Fruit fly (Drosophila melanogaster): ENCODE data around the gene CG2931.
A peak's percentile ranks its signal among the peaks of the same experiment; 100 is the strongest.

Gene CG2931

dm6 chr3R:5568590-5568989 lies at the start of gene CG2931, which contains the start of gene Rheb (continued):
- TF ChIP-seq CG11762 (GFP tag; optimal IDR thresholded peaks at IDR 0.05; ENCODE audit: insufficient read depth), result peak; percentile 2
- peak; percentile 11 for TF ChIP-seq CG7368 (GFP tag; optimal IDR thresholded peaks at IDR 0.05)
- no peak for TF ChIP-seq OdsH (GFP tag; optimal IDR thresholded peaks at IDR 0.05)
- peak; percentile 53 for TF ChIP-seq fkh (GFP tag; optimal IDR thresholded peaks at IDR 0.05)
- peak; percentile 36 for TF ChIP-seq CG34406 (GFP tag; optimal IDR thresholded peaks at IDR 0.05)
- no peak for TF ChIP-seq CG16779 (tag; optimal IDR thresholded peaks at IDR 0.05)
- peak; percentile 30; the same call in 1 of the 3 replicates for TF ChIP-seq CG8119 (GFP tag; IDR thresholded peaks at IDR 0.05)

DNA sequence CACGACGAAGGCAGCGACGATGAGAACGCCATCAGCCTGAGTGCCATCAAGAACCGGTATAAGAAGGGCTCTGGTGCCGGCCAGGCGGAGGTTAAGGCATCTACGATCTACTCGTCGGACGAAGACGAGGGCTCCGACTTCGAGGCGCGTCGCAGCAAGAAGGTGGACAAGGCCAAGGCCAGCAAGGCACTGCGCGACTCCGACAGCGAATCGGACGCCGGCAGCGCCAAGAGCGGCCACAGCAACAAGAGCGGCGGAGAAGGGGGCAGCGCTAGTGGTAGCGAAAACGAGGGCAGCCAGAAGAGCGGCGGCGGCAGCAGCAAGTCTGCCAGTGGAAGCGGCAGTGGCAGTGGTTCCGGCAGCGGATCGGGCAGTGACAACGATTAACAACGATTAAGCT lies 47.1 kb upstream of the CG2931 start:
- TF ChIP-seq CG8319 (GFP tag; optimal IDR thresholded peaks at IDR 0.05) (no peak), fkh (GFP tag; optimal IDR thresholded peaks at IDR 0.05) (no peak)

DNA sequence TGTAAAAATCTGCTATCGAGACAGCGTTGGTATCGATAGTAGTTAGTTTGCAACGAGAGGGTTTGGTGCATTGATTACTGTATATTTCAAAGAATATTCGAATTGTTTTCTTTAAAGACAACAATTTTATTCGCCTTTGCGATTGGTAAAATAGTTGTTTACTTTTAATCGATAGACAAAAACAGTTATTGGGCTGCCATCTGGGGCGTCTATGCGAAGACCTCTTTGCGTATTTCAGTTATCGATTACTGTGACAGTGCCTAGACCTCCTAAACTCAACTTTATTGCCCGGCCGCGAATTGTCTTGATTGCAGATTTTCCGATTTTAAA lies 44.7 kb upstream of the CG2931 start, which contains the start of gene Atu:
Atu (plus strand) TSS at position 245 of the 330 bp plus-strand sequence.
- no peak for TF ChIP-seq spab (GFP tag; optimal IDR thresholded peaks at IDR 0.05)
- TF ChIP-seq Hr38 (GFP tag; optimal IDR thresholded peaks at IDR 0.05), result no peak
- peak; percentile 86 for TF ChIP-seq fkh (GFP tag; optimal IDR thresholded peaks at IDR 0.05)
- TF ChIP-seq Eip78C (GFP tag), result no peak
- TF ChIP-seq svp (GFP tag), result peak; percentile 65
- TF ChIP-seq Ets96B (tag; optimal IDR thresholded peaks at IDR 0.05), result no peak
- no peak for TF ChIP-seq Sox15 (GFP tag; optimal IDR thresholded peaks at IDR 0.05)
- TF ChIP-seq CG1621 (tag; optimal IDR thresholded peaks at IDR 0.05), result no peak
- no peak for TF ChIP-seq dac (GFP tag; optimal IDR thresholded peaks at IDR 0.05)
- no peak for TF ChIP-seq CG8632 (GFP tag; optimal IDR thresholded peaks at IDR 0.05)
- TF ChIP-seq CG8319 (GFP tag; optimal IDR thresholded peaks at IDR 0.05), result no peak
- no peak for TF ChIP-seq CG32006 (GFP tag; optimal IDR thresholded peaks at IDR 0.05)
- TF ChIP-seq Hr39 (GFP tag; optimal IDR thresholded peaks at IDR 0.05), result peak; percentile 23
- no peak for TF ChIP-seq ss (GFP tag; optimal IDR thresholded peaks at IDR 0.05)
- TF ChIP-seq CG10669 (GFP tag; optimal IDR thresholded peaks at IDR 0.05), result no peak
- no peak for TF ChIP-seq pdm3 (GFP tag; optimal IDR thresholded peaks at IDR 0.05)
- peak; percentile 11 for TF ChIP-seq achi (GFP tag; optimal IDR thresholded peaks at IDR 0.05)
- TF ChIP-seq CG10631 (GFP tag; optimal IDR thresholded peaks at IDR 0.05), result no peak
- TF ChIP-seq acj6 (GFP tag; optimal IDR thresholded peaks at IDR 0.05), result no peak
- no peak for TF ChIP-seq CG9139 (GFP tag; optimal IDR thresholded peaks at IDR 0.05)
- peak; percentile 46 for TF ChIP-seq esn (GFP tag; optimal IDR thresholded peaks at IDR 0.05)
- no peak for TF ChIP-seq Smox (GFP tag; optimal IDR thresholded peaks at IDR 0.05)
- TF ChIP-seq CG31627 (GFP tag; optimal IDR thresholded peaks at IDR 0.05), result peak; percentile 32
- TF ChIP-seq CG11902 (GFP tag; optimal IDR thresholded peaks at IDR 0.05), result no peak
- TF ChIP-seq Sox102F (GFP tag; optimal IDR thresholded peaks at IDR 0.05), result no peak
- TF ChIP-seq net (GFP tag; optimal IDR thresholded peaks at IDR 0.05), result no peak
- TF ChIP-seq CG6808 (GFP tag; optimal IDR thresholded peaks at IDR 0.05), result no peak
- TF ChIP-seq Sox14 (GFP tag; optimal IDR thresholded peaks at IDR 0.05), result peak; percentile 55
- TF ChIP-seq CG8119 (GFP tag; IDR thresholded peaks at IDR 0.05), result no peak
- no peak for TF ChIP-seq Ets21C (GFP tag; optimal IDR thresholded peaks at IDR 0.05)
- no peak for TF ChIP-seq dsx (GFP tag; optimal IDR thresholded peaks at IDR 0.05; ENCODE audit: poor library complexity, severe bottlenecking)
- TF ChIP-seq Eip93F (GFP tag; optimal IDR thresholded peaks at IDR 0.05), result no peak
- no peak for TF ChIP-seq CG7368 (GFP tag; optimal IDR thresholded peaks at IDR 0.05)
- TF ChIP-seq CG3032 (tag; optimal IDR thresholded peaks at IDR 0.05), result no peak
- TF ChIP-seq cyc (GFP tag; optimal IDR thresholded peaks at IDR 0.05), result peak; percentile 6
- TF ChIP-seq CG6792 (GFP tag; optimal IDR thresholded peaks at IDR 0.05), result no peak
- no peak for TF ChIP-seq CG16779 (tag; optimal IDR thresholded peaks at IDR 0.05)
- TF ChIP-seq CG15336 (GFP tag; IDR thresholded peaks at IDR 0.05), result no peak
- TF ChIP-seq CG11762 (GFP tag; optimal IDR thresholded peaks at IDR 0.05; ENCODE audit: insufficient read depth), result no peak
- no peak for TF ChIP-seq Blimp-1 (GFP tag; optimal IDR thresholded peaks at IDR 0.05)
- no peak for TF ChIP-seq topi (GFP tag; optimal IDR thresholded peaks at IDR 0.05)
- TF ChIP-seq CG3919 (GFP tag; optimal IDR thresholded peaks at IDR 0.05), result no peak
- no peak for TF ChIP-seq CG34406 (GFP tag; optimal IDR thresholded peaks at IDR 0.05)
- no peak for TF ChIP-seq OdsH (GFP tag; optimal IDR thresholded peaks at IDR 0.05)
- no peak for TF ChIP-seq Hr4 (GFP tag; optimal IDR thresholded peaks at IDR 0.05)
- no peak for TF ChIP-seq CG11294 (GFP tag; IDR thresholded peaks at IDR 0.05)
- no peak for TF ChIP-seq CG4318 (GFP tag; optimal IDR thresholded peaks at IDR 0.05)

All from whole organism, prepupa.